Fruit fly (Drosophila melanogaster) whole organism: ENCODE measurements around the gene raw.

Experiments used
- pan ChIP-seq: fragments of >200 bp; optimal IDR thresholded peaks from 2 replicates; lab custom pipeline; 2017
- usp ChIP-seq: fragments of >200 bp; optimal IDR thresholded peaks from 2 replicates; lab custom pipeline; 2017; ENCODE audit warnings: missing biosample characterization, missing genetic modification characterization, mixed read lengths

DNA sequence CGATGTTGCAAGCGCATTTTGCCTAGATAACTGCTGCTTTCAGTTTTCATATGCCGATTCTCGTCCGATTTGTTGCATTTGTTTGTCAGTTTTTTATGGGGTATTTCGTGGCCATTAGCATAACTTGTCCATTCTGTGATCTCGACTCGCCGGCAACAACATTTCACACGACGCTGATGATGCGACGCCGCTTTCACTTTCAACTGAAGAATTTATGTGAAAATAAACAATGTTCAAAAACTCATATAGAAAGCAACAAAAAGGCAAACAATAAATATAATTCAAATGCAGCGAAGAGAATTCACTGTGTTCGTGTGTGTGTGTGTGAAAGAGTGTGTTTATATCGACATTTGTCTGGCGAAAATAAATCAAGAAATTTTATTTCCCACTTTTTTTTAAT, 5.5 kb downstream of the raw start:
- TF ChIP-seq pan (no peak), usp (GFP tag; lab: Kevin White, UChicago) (no peak)
